Fruit fly (Drosophila melanogaster): ENCODE measurements around the gene CG42827.

DNA sequence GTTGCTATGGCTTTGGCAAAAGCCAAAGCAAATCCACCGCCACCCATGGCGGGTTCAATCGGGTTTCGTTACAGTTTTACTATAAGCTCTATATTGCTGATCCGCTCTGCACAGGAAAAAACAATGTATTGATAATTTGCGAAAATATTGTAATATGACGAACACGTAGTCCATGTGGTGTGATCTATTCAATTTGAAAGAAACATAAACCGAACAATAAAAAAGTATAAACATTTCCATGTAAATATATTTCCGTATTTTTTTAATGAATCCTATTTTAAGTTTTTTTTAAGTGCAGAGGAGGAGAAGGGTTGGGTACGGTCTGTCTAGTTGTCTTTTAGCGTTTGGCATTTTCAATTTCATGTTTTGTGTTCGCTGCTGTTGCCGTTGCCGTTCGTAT is 20.8 kb downstream of the CG42827 start:
- TF ChIP-seq HLH106 (tag; optimal IDR thresholded peaks at IDR 0.05) (no peak), Hr78 (GFP tag; optimal IDR thresholded peaks at IDR 0.05) (no peak), lola (GFP tag; optimal IDR thresholded peaks at IDR 0.05) (no peak), CG9705 (GFP tag; optimal IDR thresholded peaks at IDR 0.05) (no peak), psq (GFP tag; optimal IDR thresholded peaks at IDR 0.05) (no peak)
